Worm (Caenorhabditis elegans) whole organism, midembryonic: ENCODE data around the gene Y37D8A.2.

Experiments used
- flt-1 ChIP-seq: fragments of 200-800 bp; sonication (Bioruptor generic); IDR thresholded peaks from 2 replicates; pipeline ENCODE4 v1.3.6; 2022; ENCODE audit warnings: missing genetic modification characterization, missing compliant biosample characterization
- tab-1 ChIP-seq: fragments of 200-800 bp; sonication (Bioruptor generic); IDR thresholded peaks from 2 replicates; pipeline ENCODE4 v1.3.6; 2022; ENCODE audit warnings: missing genetic modification characterization, missing compliant biosample characterization
- ztf-29 ChIP-seq: fragments of 200-800 bp; sonication (Bioruptor generic); IDR thresholded peaks from 2 replicates; pipeline ENCODE4 v1.3.6; 2022; ENCODE audit warnings: missing genetic modification reagents, missing genetic modification characterization, missing compliant biosample characterization

- TF ChIP-seq ztf-29 (no peak), tab-1 (GFP tag; lab: Robert Waterston, UW) (no peak), flt-1 (GFP tag; lab: Robert Waterston, UW) (no peak)
Observed at ce11 chrIII:12785427-12785826, 34.6 kb upstream of the Y37D8A.2 start.
